Worm (Caenorhabditis elegans) whole organism, L2 larva: ENCODE results near the gene adr-2.
A peak's percentile ranks its signal among the peaks of the same experiment; 100 is the strongest.

Experiments
- F13H6.1 ChIP-seq: sonication (generic microtip); optimal IDR thresholded peaks from 2 replicates; lab custom pipeline; 2016; ENCODE audit warnings: missing genetic modification characterization, missing compliant biosample characterization
- R02D3.7 ChIP-seq: fragments of 150-350 bp; optimal IDR thresholded peaks from 2 replicates; lab custom pipeline; 2014; ENCODE audit warnings: missing biosample characterization, missing genetic modification characterization
- ZK546.5 ChIP-seq: sonication (generic microtip); optimal IDR thresholded peaks from 2 replicates; lab custom pipeline; 2017; ENCODE audit warnings: missing biosample characterization, missing genetic modification characterization
- alr-1 ChIP-seq: fragments of 150-350 bp; optimal IDR thresholded peaks from 2 replicates; lab custom pipeline; 2014; ENCODE audit warnings: missing biosample characterization, missing genetic modification characterization
- aly-2 ChIP-seq: fragments of 150-350 bp; optimal IDR thresholded peaks from 2 replicates; lab custom pipeline; 2014; ENCODE audit warnings: missing biosample characterization, missing genetic modification characterization
- ama-1 ChIP-seq: fragments of 150-350 bp; optimal IDR thresholded peaks from 2 replicates; lab custom pipeline; 2018; ENCODE audit warnings: inconsistent platforms
- blmp-1 ChIP-seq: sonication (generic microtip); optimal IDR thresholded peaks from 2 replicates; lab custom pipeline; 2017; ENCODE audit warnings: missing genetic modification characterization, mild to moderate bottlenecking, missing compliant biosample characterization, antibody characterized with exemption, moderate library complexity; ENCODE audit not compliant: insufficient read depth
- ceh-82 ChIP-seq: fragments of 150-350 bp; optimal IDR thresholded peaks from 2 replicates; lab custom pipeline; 2014; ENCODE audit warnings: missing biosample characterization, missing genetic modification characterization
- crh-2 ChIP-seq: sonication (generic microtip); optimal IDR thresholded peaks from 2 replicates; lab custom pipeline; 2017; ENCODE audit warnings: missing biosample characterization, missing genetic modification characterization
- dmd-4 ChIP-seq: sonication (generic microtip); optimal IDR thresholded peaks from 2 replicates; lab custom pipeline; 2017; ENCODE audit warnings: missing biosample characterization, missing genetic modification characterization
- egl-27 ChIP-seq: sonication (generic microtip); optimal IDR thresholded peaks from 3 replicates; lab custom pipeline; 2017; ENCODE audit warnings: missing biosample characterization, missing genetic modification reagents, missing genetic modification characterization
- elt-1 ChIP-seq: fragments of 150-350 bp; optimal IDR thresholded peaks from 2 replicates; lab custom pipeline; 2014; ENCODE audit warnings: missing biosample characterization, missing genetic modification characterization
- elt-3 ChIP-seq: sonication (generic microtip); optimal IDR thresholded peaks from 2 replicates; lab custom pipeline; 2017; ENCODE audit warnings: missing biosample characterization, missing genetic modification characterization
- fos-1 ChIP-seq: fragments of 150-350 bp; optimal IDR thresholded peaks from 2 replicates; lab custom pipeline; 2014; ENCODE audit warnings: missing biosample characterization, missing genetic modification characterization
- gmeb-1 ChIP-seq: fragments of 150-350 bp; optimal IDR thresholded peaks from 2 replicates; lab custom pipeline; 2014; ENCODE audit warnings: missing biosample characterization, missing genetic modification characterization
- lin-11 ChIP-seq: fragments of 150-350 bp; sonication (generic microtip); optimal IDR thresholded peaks from 2 replicates; lab custom pipeline; 2014; ENCODE audit warnings: missing biosample characterization, missing genetic modification characterization, inconsistent platforms, mixed read lengths
- lin-13 ChIP-seq: fragments of 150-350 bp; optimal IDR thresholded peaks from 2 replicates; lab custom pipeline; 2014; ENCODE audit warnings: missing biosample characterization, missing genetic modification reagents, missing genetic modification characterization
- lsy-2 ChIP-seq, 2 experiments: fragments of 150-350 bp in 1 of 2; sonication (generic microtip) in 1 of 2; optimal IDR thresholded peaks; 2 replicates each; lab custom pipeline; 2014 to 2017; ENCODE audit warnings: missing biosample characterization in 2 of 2, missing genetic modification characterization in 2 of 2
- mdl-1 ChIP-seq, 2 experiments: fragments of 150-350 bp in 1 of 2; sonication (generic microtip) in 1 of 2; optimal IDR thresholded peaks; 2 replicates each; lab custom pipeline; 2017; ENCODE audit warnings: missing biosample characterization in 2 of 2, missing genetic modification characterization in 2 of 2
- nhr-10 ChIP-seq: sonication (generic microtip); optimal IDR thresholded peaks from 2 replicates; lab custom pipeline; 2017; ENCODE audit warnings: missing biosample characterization, missing genetic modification characterization
- nhr-11 ChIP-seq: fragments of 150-350 bp; optimal IDR thresholded peaks from 2 replicates; lab custom pipeline; 2014; ENCODE audit warnings: missing biosample characterization, missing genetic modification characterization
- nhr-12 ChIP-seq: fragments of 150-350 bp; optimal IDR thresholded peaks from 2 replicates; lab custom pipeline; 2014; ENCODE audit warnings: missing biosample characterization, missing genetic modification characterization
- nhr-129 ChIP-seq: fragments of 150-350 bp; optimal IDR thresholded peaks from 2 replicates; lab custom pipeline; 2014; ENCODE audit warnings: missing biosample characterization, missing genetic modification characterization
- nhr-21 ChIP-seq: fragments of 150-350 bp; optimal IDR thresholded peaks from 2 replicates; lab custom pipeline; 2014; ENCODE audit warnings: missing biosample characterization, missing genetic modification characterization
- nhr-23 ChIP-seq: fragments of 150-350 bp; optimal IDR thresholded peaks from 2 replicates; lab custom pipeline; 2014; ENCODE audit warnings: missing biosample characterization, missing genetic modification reagents, missing genetic modification characterization
- nhr-237 ChIP-seq: fragments of 150-350 bp; optimal IDR thresholded peaks from 2 replicates; lab custom pipeline; 2014; ENCODE audit warnings: missing biosample characterization, missing genetic modification characterization
- nhr-25 ChIP-seq: fragments of 150-350 bp; sonication (generic microtip); optimal IDR thresholded peaks from 3 replicates; lab custom pipeline; 2014; ENCODE audit warnings: missing biosample characterization, missing genetic modification characterization
- nhr-6 ChIP-seq: fragments of 150-350 bp; optimal IDR thresholded peaks from 2 replicates; lab custom pipeline; 2014; ENCODE audit warnings: missing biosample characterization, missing genetic modification characterization
- nhr-77 ChIP-seq: fragments of 150-350 bp; optimal IDR thresholded peaks from 2 replicates; lab custom pipeline; 2014; ENCODE audit warnings: missing biosample characterization, missing genetic modification characterization
- peb-1 ChIP-seq: fragments of 150-350 bp; optimal IDR thresholded peaks from 2 replicates; lab custom pipeline; 2014; ENCODE audit warnings: missing biosample characterization, missing genetic modification characterization
- skn-1 ChIP-seq: sonication (generic microtip); optimal IDR thresholded peaks from 2 replicates; lab custom pipeline; 2017; ENCODE audit warnings: missing biosample characterization, missing genetic modification characterization
- sma-3 ChIP-seq: sonication (generic microtip); optimal IDR thresholded peaks from 2 replicates; lab custom pipeline; 2016; ENCODE audit warnings: missing genetic modification reagents, missing genetic modification characterization, missing compliant biosample characterization
- sma-9 ChIP-seq, 2 experiments: fragments of 150-350 bp in 1 of 2; sonication (generic microtip) in 1 of 2; optimal IDR thresholded peaks; 2 replicates each; lab custom pipeline; 2014 to 2016; ENCODE audit warnings: missing genetic modification characterization in 2 of 2, mild to moderate bottlenecking in 1 of 2, missing biosample characterization in 1 of 2, missing compliant biosample characterization in 1 of 2, missing genetic modification reagents in 1 of 2, moderate library complexity in 1 of 2
- unc-39 ChIP-seq: fragments of 150-350 bp; optimal IDR thresholded peaks from 2 replicates; lab custom pipeline; 2014; ENCODE audit warnings: missing biosample characterization, missing genetic modification characterization
- unc-55 ChIP-seq: fragments of 150-350 bp; sonication (generic microtip); optimal IDR thresholded peaks from 3 replicates; lab custom pipeline; 2014; ENCODE audit warnings: missing biosample characterization, missing genetic modification reagents, missing genetic modification characterization
- unc-62 ChIP-seq: fragments of 150-350 bp; optimal IDR thresholded peaks from 2 replicates; lab custom pipeline; 2014; ENCODE audit warnings: missing biosample characterization, missing genetic modification reagents, missing genetic modification characterization
- zag-1 ChIP-seq: fragments of 150-350 bp; optimal IDR thresholded peaks from 2 replicates; lab custom pipeline; 2014; ENCODE audit warnings: missing biosample characterization, missing genetic modification characterization
- ztf-1 ChIP-seq: fragments of 200-800 bp; sonication (Bioruptor generic); conservative IDR thresholded peaks from 2 replicates; pipeline ENCODE4 v1.3.6; 2022; ENCODE audit warnings: missing genetic modification characterization, missing compliant biosample characterization
- ztf-11 ChIP-seq: sonication (generic microtip); optimal IDR thresholded peaks from 2 replicates; lab custom pipeline; 2017; ENCODE audit warnings: missing biosample characterization, missing genetic modification characterization
- ztf-4 ChIP-seq: fragments of 150-350 bp; optimal IDR thresholded peaks from 2 replicates; lab custom pipeline; 2014; ENCODE audit warnings: missing biosample characterization, missing genetic modification characterization

Gene adr-2

DNA sequence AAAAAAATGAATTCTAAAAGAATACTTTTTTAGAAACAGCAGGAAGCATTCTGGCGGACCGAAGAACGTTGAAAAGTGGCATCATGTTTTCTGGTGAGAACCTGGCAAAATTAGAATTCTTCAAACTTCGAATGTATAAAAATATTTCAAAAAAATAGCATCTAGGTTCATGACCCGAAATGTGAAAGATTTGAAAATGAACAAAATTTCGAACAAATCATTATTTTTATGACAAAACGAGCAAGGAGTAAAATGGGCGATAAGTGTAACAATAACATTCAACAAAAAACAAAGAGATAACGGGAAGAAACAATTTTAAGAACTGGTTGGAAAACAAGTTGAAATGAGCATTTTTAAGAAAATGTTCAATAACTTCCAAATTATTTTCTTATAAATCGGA lies 42.6 kb upstream of the adr-2 start, which contains the start of gene psd-1:
Gene psd-1, minus strand, starts transcription at position 101 of the 400 bp plus-strand sequence.
- TF ChIP-seq sma-9 (GFP tag; optimal IDR thresholded peaks at IDR 0.05; lab: Kevin White, UChicago) = no peak
- no peak for TF ChIP-seq sma-9 (tag; optimal IDR thresholded peaks at IDR 0.05; lab: Kevin White, UChicago)
- no peak for TF ChIP-seq aly-2 (tag; lab: Kevin White, UChicago)
- TF ChIP-seq egl-27 (tag; lab: Kevin White, UChicago) = no peak
- no peak for TF ChIP-seq peb-1 (tag; lab: Kevin White, UChicago)
- TF ChIP-seq crh-2 (tag; lab: Kevin White, UChicago) = no peak
- TF ChIP-seq alr-1 (tag; lab: Kevin White, UChicago) = no peak
- TF ChIP-seq nhr-77 (tag; lab: Kevin White, UChicago) = no peak
- no peak for TF ChIP-seq fos-1 (tag; lab: Kevin White, UChicago)
- TF ChIP-seq skn-1 = no peak
- no peak for TF ChIP-seq nhr-23
- no peak for TF ChIP-seq blmp-1
- TF ChIP-seq, all 48 proteins: peak for 0

ce11 chrIII:7273718-7274117 lies 41.0 kb upstream of the adr-2 start:
- TF ChIP-seq nhr-21 (tag; lab: Kevin White, UChicago) (peak; percentile 68), sma-9 (GFP tag; optimal IDR thresholded peaks at IDR 0.05; lab: Kevin White, UChicago) (peak; percentile 72), sma-9 (tag; optimal IDR thresholded peaks at IDR 0.05; lab: Kevin White, UChicago) (no peak), lsy-2 (tag; optimal IDR thresholded peaks at IDR 0.05; lab: Kevin White, UChicago) (peak in 1 of 2 experiments; percentile 19), nhr-129 (tag; lab: Kevin White, UChicago) (peak; percentile 19), nhr-12 (no peak), skn-1 (no peak), ZK546.5 (no peak)

ce11 chrIII:7272828-7273227 lies 40.1 kb upstream of the adr-2 start:
- TF ChIP-seq lin-13 (GFP tag; lab: Kevin White, UChicago) = no peak
- no peak for TF ChIP-seq unc-62 (GFP tag; lab: Kevin White, UChicago)
- peak; percentile 51 for TF ChIP-seq nhr-25 (tag; lab: Kevin White, UChicago)
- TF ChIP-seq nhr-129 (tag; lab: Kevin White, UChicago) = peak; percentile 89
- peak; percentile 55 for TF ChIP-seq crh-2 (tag; lab: Kevin White, UChicago)
- no peak for TF ChIP-seq nhr-77 (tag; lab: Kevin White, UChicago)
- TF ChIP-seq egl-27 (tag; lab: Kevin White, UChicago) = peak; percentile 64
- no peak for TF ChIP-seq unc-39 (tag; lab: Kevin White, UChicago)
- no peak for TF ChIP-seq ztf-1 (GFP tag; lab: Robert Waterston, UW)
- TF ChIP-seq F13H6.1 = no peak
- TF ChIP-seq ztf-11 (tag; lab: Kevin White, UChicago) = no peak
- peak; percentile 71 for TF ChIP-seq gmeb-1 (tag; lab: Kevin White, UChicago)
- no peak for TF ChIP-seq R02D3.7
- TF ChIP-seq ZK546.5 = no peak
- no peak for TF ChIP-seq nhr-6
- TF ChIP-seq ceh-82 (tag; lab: Kevin White, UChicago) = no peak
- no peak for TF ChIP-seq dmd-4 (tag; lab: Kevin White, UChicago)
- no peak for TF ChIP-seq nhr-10 (tag; lab: Kevin White, UChicago)
- TF ChIP-seq lsy-2 (tag; optimal IDR thresholded peaks at IDR 0.05; lab: Kevin White, UChicago) = peak in 1 of 2 experiments; percentile 46
- no peak for TF ChIP-seq elt-3 (tag; lab: Kevin White, UChicago)
- no peak for TF ChIP-seq alr-1 (tag; lab: Kevin White, UChicago)
- no peak for TF ChIP-seq nhr-237 (tag; lab: Kevin White, UChicago)
- TF ChIP-seq mdl-1 (tag; optimal IDR thresholded peaks at IDR 0.05; lab: Kevin White, UChicago) = peak in 1 of 2 experiments; percentile 32
- no peak for TF ChIP-seq elt-1
- no peak for TF ChIP-seq nhr-11 (tag; lab: Kevin White, UChicago)
- TF ChIP-seq peb-1 (tag; lab: Kevin White, UChicago) = no peak
- TF ChIP-seq lin-11 (tag; lab: Kevin White, UChicago) = no peak
- no peak for TF ChIP-seq nhr-23
- TF ChIP-seq zag-1 (tag; lab: Kevin White, UChicago) = no peak
- TF ChIP-seq ztf-4 (tag; lab: Kevin White, UChicago) = no peak
- peak; percentile 82 for TF ChIP-seq sma-3 (GFP tag; lab: Kevin White, UChicago)
- peak; percentile 92 for TF ChIP-seq nhr-21 (tag; lab: Kevin White, UChicago)
- TF ChIP-seq sma-9 (GFP tag; optimal IDR thresholded peaks at IDR 0.05; lab: Kevin White, UChicago) = peak; percentile 86
- TF ChIP-seq sma-9 (tag; optimal IDR thresholded peaks at IDR 0.05; lab: Kevin White, UChicago) = no peak
- TF ChIP-seq fos-1 (tag; lab: Kevin White, UChicago) = peak; percentile 63
- TF ChIP-seq unc-55 (GFP tag; lab: Kevin White, UChicago) = no peak
- peak; percentile 13 for TF ChIP-seq ama-1 (lab: Kevin White, UChicago)
- TF ChIP-seq blmp-1 = peak; percentile 85
- TF ChIP-seq, all 48 proteins: peak for 13
